Fruit fly (Drosophila melanogaster) whole organism, embryonic: Measurements from ENCODE around the gene CG13690.

Experiments
- Ada2b ChIP-seq: fragments of 200-800 bp; sonication (Bioruptor generic); IDR thresholded peaks from 2 replicates; pipeline ENCODE4 v1.3.6; 2022; ENCODE audit warnings: missing biosample characterization, missing genetic modification characterization
- Asciz ChIP-seq: fragments of 200-800 bp; sonication (Bioruptor generic); optimal IDR thresholded peaks from 2 replicates; lab custom pipeline; 2017; ENCODE audit warnings: missing biosample characterization, mild to moderate bottlenecking, missing genetic modification characterization, missing genetic modification reagents
- Bdp1 ChIP-seq: fragments of 200-800 bp; sonication (Bioruptor generic); optimal IDR thresholded peaks from 3 replicates; lab custom pipeline; 2016; ENCODE audit warnings: missing biosample characterization, missing genetic modification characterization
- BtbVII ChIP-seq: fragments of 200-800 bp; sonication (Bioruptor generic); optimal IDR thresholded peaks from 3 replicates; lab custom pipeline; 2017; ENCODE audit warnings: missing biosample characterization, mild to moderate bottlenecking, missing genetic modification characterization
- CG10543 ChIP-seq: fragments of 200-800 bp; sonication (Bioruptor generic); optimal IDR thresholded peaks from 3 replicates; lab custom pipeline; 2017; ENCODE audit warnings: missing biosample characterization, mild to moderate bottlenecking, missing genetic modification characterization, moderate library complexity
- CG11093 ChIP-seq: fragments of 200-800 bp; sonication (Bioruptor generic); IDR thresholded peaks from 3 replicates; pipeline ENCODE4 v1.3.6; 2022; ENCODE audit warnings: missing biosample characterization, missing genetic modification characterization
- CG12155 ChIP-seq: fragments of 200-800 bp; sonication (Bioruptor generic); optimal IDR thresholded peaks from 3 replicates; lab custom pipeline; 2016; ENCODE audit warnings: missing biosample characterization, missing genetic modification characterization
- CG16779 ChIP-seq: fragments of 200-800 bp; sonication (Bioruptor generic); IDR thresholded peaks from 2 replicates; pipeline ENCODE4 v1.3.6; 2022; ENCODE audit warnings: missing biosample characterization, missing genetic modification characterization
- CG17328 ChIP-seq: fragments of 200-800 bp; sonication (Bioruptor generic); IDR thresholded peaks from 2 replicates; pipeline ENCODE4 v1.3.6; 2022; ENCODE audit warnings: missing biosample characterization, missing genetic modification characterization
- CG1832 ChIP-seq: fragments of 200-800 bp; sonication (Bioruptor generic); optimal IDR thresholded peaks from 2 replicates; lab custom pipeline; 2017; ENCODE audit warnings: missing biosample characterization, mild to moderate bottlenecking, missing genetic modification characterization, inconsistent platforms
- CG2120 ChIP-seq: fragments of 200-800 bp; sonication (Bioruptor generic); optimal IDR thresholded peaks from 3 replicates; lab custom pipeline; 2016; ENCODE audit warnings: missing biosample characterization, missing genetic modification characterization
- CG2202 ChIP-seq: fragments of 200-800 bp; sonication (Bioruptor generic); optimal IDR thresholded peaks from 2 replicates; lab custom pipeline; 2018; ENCODE audit warnings: missing biosample characterization, mild to moderate bottlenecking, missing genetic modification characterization
- CG2678 ChIP-seq: fragments of 200-800 bp; sonication (Bioruptor generic); optimal IDR thresholded peaks from 3 replicates; lab custom pipeline; 2019; ENCODE audit warnings: missing biosample characterization, mild to moderate bottlenecking, missing genetic modification characterization, moderate library complexity
- CG31224 ChIP-seq: fragments of 200-800 bp; sonication (Bioruptor generic); IDR thresholded peaks from 2 replicates; pipeline ENCODE4 v1.3.6; 2022; ENCODE audit warnings: missing biosample characterization, missing genetic modification characterization
- CG32532 ChIP-seq: fragments of 200-800 bp; sonication (Bioruptor generic); IDR thresholded peaks from 2 replicates; pipeline ENCODE4 v1.3.6; 2022; ENCODE audit warnings: missing biosample characterization, missing genetic modification characterization
- CG33213 ChIP-seq: fragments of 200-800 bp; sonication (Bioruptor generic); optimal IDR thresholded peaks from 3 replicates; lab custom pipeline; 2016; ENCODE audit warnings: missing biosample characterization, missing genetic modification characterization
- CG42726 ChIP-seq: fragments of 200-800 bp; sonication (Bioruptor generic); IDR thresholded peaks from 2 replicates; pipeline ENCODE4 v1.3.6; 2022; ENCODE audit warnings: missing biosample characterization, missing genetic modification characterization; ENCODE audit not compliant: partially characterized antibody
- CG6175 ChIP-seq: fragments of 200-800 bp; sonication (Bioruptor generic); IDR thresholded peaks from 3 replicates; pipeline ENCODE4 v1.3.6; 2022; ENCODE audit warnings: missing biosample characterization, missing genetic modification characterization
- CG6272 ChIP-seq: fragments of 200-800 bp; sonication (Bioruptor generic); IDR thresholded peaks from 2 replicates; pipeline ENCODE4 v1.3.6; 2022; ENCODE audit warnings: missing biosample characterization, missing genetic modification characterization
- CG6765 ChIP-seq: fragments of 200-800 bp; sonication (Bioruptor generic); optimal IDR thresholded peaks from 3 replicates; lab custom pipeline; 2017; ENCODE audit warnings: missing biosample characterization, mild to moderate bottlenecking, missing genetic modification characterization
- CG7271 ChIP-seq: fragments of 200-800 bp; sonication (Bioruptor generic); optimal IDR thresholded peaks from 2 replicates; lab custom pipeline; 2018; ENCODE audit warnings: missing biosample characterization, mild to moderate bottlenecking, missing genetic modification characterization, moderate library complexity
- CG9932 ChIP-seq: fragments of 200-800 bp; sonication (Bioruptor generic); IDR thresholded peaks from 2 replicates; pipeline ENCODE4 v1.3.6; 2022; ENCODE audit warnings: missing biosample characterization, missing genetic modification characterization
- Camta ChIP-seq: fragments of 200-800 bp; sonication (Bioruptor generic); optimal IDR thresholded peaks from 2 replicates; lab custom pipeline; 2016; ENCODE audit warnings: missing biosample characterization, missing genetic modification characterization
- Chrac-16 ChIP-seq: fragments of 200-800 bp; sonication (Bioruptor generic); optimal IDR thresholded peaks from 3 replicates; lab custom pipeline; 2016; ENCODE audit warnings: missing biosample characterization, missing genetic modification characterization
- Ets65A ChIP-seq: fragments of 200-800 bp; sonication (Bioruptor generic); peaks from one replicate; lab custom pipeline; 2016; ENCODE audit warnings: missing biosample characterization, missing genetic modification characterization
- H2.0 ChIP-seq: fragments of 200-800 bp; sonication (Bioruptor generic); IDR thresholded peaks from 2 replicates; pipeline ENCODE4 v1.3.6; 2022; ENCODE audit warnings: missing biosample characterization, missing genetic modification characterization
- Hr78 ChIP-seq, 2 experiments: fragments of 200-800 bp in 1 of 2; fragments of >200 bp in 1 of 2; sonication (Bioruptor generic) in 1 of 2; optimal IDR thresholded peaks; 2 replicates each; lab custom pipeline; 2017 to 2019; ENCODE audit warnings: missing biosample characterization in 2 of 2, missing genetic modification characterization in 2 of 2, mild to moderate bottlenecking in 1 of 2, moderate library complexity in 1 of 2
- Opbp ChIP-seq: fragments of 200-800 bp; sonication (Bioruptor generic); IDR thresholded peaks from 3 replicates; pipeline ENCODE4 v1.3.6; 2022; ENCODE audit warnings: missing biosample characterization, missing genetic modification characterization; ENCODE audit not compliant: partially characterized antibody
- Ravus ChIP-seq: fragments of 200-800 bp; sonication (Bioruptor generic); IDR thresholded peaks from 2 replicates; pipeline ENCODE4 v1.3.6; 2022; ENCODE audit warnings: missing biosample characterization, missing genetic modification characterization
- Sox102F ChIP-seq: fragments of 200-800 bp; sonication (Bioruptor generic); optimal IDR thresholded peaks from 2 replicates; lab custom pipeline; 2018; ENCODE audit warnings: missing biosample characterization, mild to moderate bottlenecking, missing genetic modification characterization, moderate library complexity
- YL-1 ChIP-seq: fragments of 200-800 bp; sonication (Bioruptor generic); optimal IDR thresholded peaks from 3 replicates; lab custom pipeline; 2017; ENCODE audit warnings: missing biosample characterization, mild to moderate bottlenecking, missing genetic modification characterization
- az2 ChIP-seq: fragments of 200-800 bp; sonication (Bioruptor generic); optimal IDR thresholded peaks from 3 replicates; lab custom pipeline; 2016; ENCODE audit warnings: missing biosample characterization, missing genetic modification characterization
- bab2 ChIP-seq: fragments of 200-800 bp; sonication (Bioruptor generic); optimal IDR thresholded peaks from 2 replicates; lab custom pipeline; 2016; ENCODE audit warnings: missing biosample characterization, missing genetic modification characterization
- caup ChIP-seq: fragments of 200-800 bp; sonication (Bioruptor generic); optimal IDR thresholded peaks from 3 replicates; lab custom pipeline; 2017; ENCODE audit warnings: missing biosample characterization, mild to moderate bottlenecking, missing genetic modification characterization, moderate library complexity; ENCODE audit not compliant: severe bottlenecking
- chinmo ChIP-seq: fragments of 200-800 bp; sonication (Bioruptor generic); IDR thresholded peaks from 4 replicates; pipeline ENCODE4 v1.3.6; 2022; ENCODE audit warnings: missing biosample characterization, missing genetic modification characterization; ENCODE audit not compliant: partially characterized antibody
- chm ChIP-seq: fragments of 200-800 bp; sonication (Bioruptor generic); IDR thresholded peaks from 2 replicates; pipeline ENCODE4 v1.3.6; 2022; ENCODE audit warnings: missing biosample characterization, missing genetic modification characterization
- dmrt99B ChIP-seq: fragments of 200-800 bp; sonication (Bioruptor generic); optimal IDR thresholded peaks from 2 replicates; lab custom pipeline; 2018; ENCODE audit warnings: missing biosample characterization, mild to moderate bottlenecking, missing genetic modification characterization, moderate library complexity
- ems ChIP-seq: fragments of 200-800 bp; sonication (Bioruptor generic); optimal IDR thresholded peaks from 3 replicates; lab custom pipeline; 2016; ENCODE audit warnings: missing biosample characterization, missing genetic modification characterization
- en ChIP-seq: fragments of 200-800 bp; sonication (Bioruptor generic); optimal IDR thresholded peaks from 2 replicates; lab custom pipeline; 2016; ENCODE audit warnings: missing biosample characterization, missing genetic modification characterization
- fru ChIP-seq: fragments of >200 bp; optimal IDR thresholded peaks from 2 replicates; lab custom pipeline; 2017
- fu2 ChIP-seq: fragments of 200-800 bp; sonication (Bioruptor generic); optimal IDR thresholded peaks from 2 replicates; lab custom pipeline; 2016; ENCODE audit warnings: missing biosample characterization, missing genetic modification characterization
- hb ChIP-seq: fragments of 200-800 bp; sonication (Bioruptor generic); IDR thresholded peaks from 3 replicates; pipeline ENCODE4 v1.3.6; 2022; ENCODE audit warnings: missing biosample characterization, missing genetic modification characterization; ENCODE audit not compliant: partially characterized antibody
- nom ChIP-seq: fragments of 200-800 bp; sonication (Bioruptor generic); optimal IDR thresholded peaks from 2 replicates; lab custom pipeline; 2017; ENCODE audit warnings: missing biosample characterization, missing genetic modification characterization, mild to moderate bottlenecking, moderate library complexity, missing genetic modification reagents
- oc ChIP-seq: fragments of 200-800 bp; sonication (Bioruptor generic); optimal IDR thresholded peaks from 2 replicates; lab custom pipeline; 2018; ENCODE audit warnings: missing biosample characterization, mild to moderate bottlenecking, missing genetic modification characterization, moderate library complexity
- p53 ChIP-seq: fragments of 200-800 bp; sonication (Bioruptor generic); optimal IDR thresholded peaks from 2 replicates; lab custom pipeline; 2016; ENCODE audit warnings: missing biosample characterization, missing genetic modification characterization
- pzg ChIP-seq: fragments of 200-800 bp; sonication (Bioruptor generic); optimal IDR thresholded peaks from 3 replicates; lab custom pipeline; 2018; ENCODE audit warnings: missing biosample characterization, mild to moderate bottlenecking, missing genetic modification characterization, moderate library complexity
- shn ChIP-seq: fragments of 200-800 bp; sonication (Bioruptor generic); optimal IDR thresholded peaks from 3 replicates; lab custom pipeline; 2016; ENCODE audit warnings: missing biosample characterization, missing genetic modification characterization
- sima ChIP-seq: fragments of 200-800 bp; sonication (Bioruptor generic); optimal IDR thresholded peaks from 2 replicates; lab custom pipeline; 2016; ENCODE audit warnings: missing biosample characterization, missing genetic modification characterization
- slp2 ChIP-seq: fragments of 200-800 bp; sonication (Bioruptor generic); optimal IDR thresholded peaks from 2 replicates; lab custom pipeline; 2016; ENCODE audit warnings: missing biosample characterization, missing genetic modification characterization
- trem ChIP-seq: fragments of 200-800 bp; optimal IDR thresholded peaks from 3 replicates; lab custom pipeline; 2019; ENCODE audit warnings: missing biosample characterization, mild to moderate bottlenecking, missing genetic modification characterization, moderate library complexity
- tx ChIP-seq: fragments of 200-800 bp; sonication (Bioruptor generic); optimal IDR thresholded peaks from 2 replicates; lab custom pipeline; 2016; ENCODE audit warnings: missing biosample characterization, missing genetic modification characterization
- yki ChIP-seq: fragments of >200 bp; optimal IDR thresholded peaks from 3 replicates; lab custom pipeline; 2018

The CG13690 gene

dm6 chr2L:382807-383206 is 36.6 kb downstream of the CG13690 start (continued):
- no peak for TF ChIP-seq slp2
- no peak for TF ChIP-seq sima (GFP tag; lab: Kevin White, UChicago)
- no peak for TF ChIP-seq oc (tag; lab: Kevin White, UChicago)
- TF ChIP-seq CG9932: no peak
- no peak for TF ChIP-seq yki (lab: Kevin White, UChicago)
- TF ChIP-seq hb: no peak
- TF ChIP-seq CG33213 (GFP tag; lab: Kevin White, UChicago): no peak
- TF ChIP-seq Camta: no peak
- no peak for TF ChIP-seq Ravus
- TF ChIP-seq CG12155 (GFP tag; lab: Kevin White, UChicago): no peak
- TF ChIP-seq nom (GFP tag; lab: Kevin White, UChicago): peak; percentile 1
- TF ChIP-seq Hr78 (GFP tag; optimal IDR thresholded peaks at IDR 0.05; lab: Kevin White, UChicago): no peak
- no peak for TF ChIP-seq CG2202 (tag; lab: Kevin White, UChicago)
- no peak for TF ChIP-seq bab2
- TF ChIP-seq CG2120 (GFP tag; lab: Kevin White, UChicago): no peak
- no peak for TF ChIP-seq Ets65A
- TF ChIP-seq CG31224 (GFP tag; lab: Robert Waterston, UW): no peak
- no peak for TF ChIP-seq CG16779 (GFP tag; lab: Robert Waterston, UW)
- no peak for TF ChIP-seq pzg
- no peak for TF ChIP-seq CG6272
- TF ChIP-seq p53 (GFP tag; lab: Kevin White, UChicago): no peak
- no peak for TF ChIP-seq CG42726 (GFP tag; lab: Robert Waterston, UW)
- TF ChIP-seq Sox102F (GFP tag; lab: Kevin White, UChicago): peak; percentile 25
- no peak for TF ChIP-seq fru (lab: Kevin White, UChicago)
- no peak for TF ChIP-seq caup (GFP tag; lab: Kevin White, UChicago)
- no peak for TF ChIP-seq fu2 (GFP tag; lab: Kevin White, UChicago)
- peak; percentile 8 for TF ChIP-seq az2 (GFP tag; lab: Kevin White, UChicago)
- TF ChIP-seq Ada2b (GFP tag; lab: Robert Waterston, UW): peak; percentile 26; the same call in 1 of the 2 replicates
- TF ChIP-seq dmrt99B: no peak
- TF ChIP-seq Chrac-16: no peak
- no peak for TF ChIP-seq CG32532
- TF ChIP-seq trem (tag; lab: Kevin White, UChicago): no peak
- TF ChIP-seq YL-1 (GFP tag; lab: Kevin White, UChicago): no peak
- TF ChIP-seq Opbp (GFP tag; lab: Robert Waterston, UW): no peak
- TF ChIP-seq chinmo (GFP tag; lab: Robert Waterston, UW): no peak
- TF ChIP-seq CG6175 (GFP tag; lab: Robert Waterston, UW): no peak
- peak; percentile 54 for TF ChIP-seq CG17328
- TF ChIP-seq H2.0 (GFP tag; lab: Robert Waterston, UW): no peak
- TF ChIP-seq shn (GFP tag; lab: Kevin White, UChicago): no peak
- TF ChIP-seq Bdp1 (GFP tag; lab: Kevin White, UChicago): no peak
- no peak for TF ChIP-seq CG7271 (tag; lab: Kevin White, UChicago)
- no peak for TF ChIP-seq CG2678 (tag; lab: Kevin White, UChicago)
- TF ChIP-seq tx (GFP tag; lab: Kevin White, UChicago): no peak
- no peak for TF ChIP-seq CG6765 (GFP tag; lab: Kevin White, UChicago)
- TF ChIP-seq en (GFP tag; lab: Kevin White, UChicago): no peak
- TF ChIP-seq CG10543 (GFP tag; lab: Kevin White, UChicago): no peak
- no peak for TF ChIP-seq chm (GFP tag; lab: Robert Waterston, UW)
- TF ChIP-seq CG11093 (GFP tag; lab: Robert Waterston, UW): no peak
- TF ChIP-seq BtbVII: no peak
- TF ChIP-seq Asciz (GFP tag; lab: Kevin White, UChicago): no peak
- no peak for TF ChIP-seq ems (GFP tag; lab: Kevin White, UChicago)
- no peak for TF ChIP-seq CG1832 (GFP tag; lab: Kevin White, UChicago)
